Worm (Caenorhabditis elegans) whole organism, L4/young adult: ENCODE data around the gene acs-20.

Experiments used
- W03F9.2 ChIP-seq: fragments of 150-350 bp; optimal IDR thresholded peaks from 2 replicates; lab custom pipeline; 2014; ENCODE audit warnings: missing biosample characterization, missing genetic modification characterization
- dao-5 ChIP-seq: sonication (generic microtip); optimal IDR thresholded peaks from 2 replicates; lab custom pipeline; 2016; ENCODE audit warnings: missing genotype, missing genetic modification characterization, moderate library complexity, missing compliant biosample characterization
- him-1 ChIP-seq: sonication (generic microtip); optimal IDR thresholded peaks from 2 replicates; lab custom pipeline; 2016; ENCODE audit warnings: missing genotype, missing genetic modification reagents, missing genetic modification characterization, missing compliant biosample characterization

DNA sequence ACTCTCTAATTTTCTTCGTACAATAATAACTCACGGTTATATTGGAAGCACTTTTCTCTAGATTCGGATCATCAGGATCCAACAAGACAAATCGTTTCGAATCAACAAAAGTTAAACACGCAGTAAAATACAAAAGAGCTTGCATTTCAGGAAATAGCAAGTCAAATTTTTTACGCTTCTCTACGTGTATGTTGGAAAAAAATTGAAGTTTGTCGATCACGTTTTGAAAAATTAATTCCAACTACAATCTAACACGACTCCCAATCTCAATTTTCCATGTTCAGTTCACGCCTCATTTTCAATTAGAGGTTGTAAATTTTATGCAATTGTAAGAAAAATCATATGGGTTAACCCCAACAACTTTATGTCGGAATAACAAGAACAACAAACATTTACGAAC lies 8.6 kb downstream of the acs-20 start, which contains the start of gene spe-45:
- TF ChIP-seq W03F9.2 (tag; lab: Kevin White, UChicago), result no peak
- no peak for TF ChIP-seq him-1 (tag; lab: Kevin White, UChicago)
- TF ChIP-seq dao-5, result no peak
